Fruit fly (Drosophila melanogaster) whole organism, embryonic: ENCODE measurements around the gene RapGAP1.

Source experiments
- Atf6 ChIP-seq: fragments of 200-800 bp; sonication (Bioruptor generic); IDR thresholded peaks from 2 replicates; pipeline ENCODE4 v1.3.6; 2022; ENCODE audit warnings: missing biosample characterization, missing genetic modification characterization
- Awh ChIP-seq: fragments of 200-800 bp; sonication (Bioruptor generic); IDR thresholded peaks from 2 replicates; pipeline ENCODE4, ENCODE4 v1.3.6; 2022; ENCODE audit warnings: missing biosample characterization, missing genetic modification characterization
- BEAF-32 ChIP-seq: fragments of 200-800 bp; sonication (Bioruptor generic); optimal IDR thresholded peaks from 3 replicates; lab custom pipeline; 2017; ENCODE audit warnings: missing biosample characterization, missing genetic modification characterization, mild to moderate bottlenecking, moderate library complexity, missing genetic modification reagents
- Bgb ChIP-seq: fragments of 200-800 bp; sonication (Bioruptor generic); IDR thresholded peaks from 2 replicates; pipeline ENCODE4 v1.3.6; 2022; ENCODE audit warnings: missing biosample characterization, missing genetic modification characterization; ENCODE audit not compliant: partially characterized antibody
- CG10565 ChIP-seq: fragments of 200-800 bp; sonication (Bioruptor generic); optimal IDR thresholded peaks from 3 replicates; lab custom pipeline; 2016; ENCODE audit warnings: missing biosample characterization, mild to moderate bottlenecking, missing genetic modification characterization
- CG11398 ChIP-seq: fragments of 200-800 bp; sonication (Bioruptor generic); optimal IDR thresholded peaks from 2 replicates; lab custom pipeline; 2016; ENCODE audit warnings: missing biosample characterization, missing genetic modification characterization
- CG1233 ChIP-seq: fragments of 200-800 bp; sonication (Bioruptor generic); optimal IDR thresholded peaks from 4 replicates; lab custom pipeline; 2018; ENCODE audit warnings: missing biosample characterization, mild to moderate bottlenecking, missing genetic modification characterization
- CG17802 ChIP-seq: fragments of 200-800 bp; sonication (Bioruptor generic); optimal IDR thresholded peaks from 2 replicates; lab custom pipeline; 2018; ENCODE audit warnings: missing biosample characterization, mild to moderate bottlenecking, missing genetic modification characterization, moderate library complexity
- CG18011 ChIP-seq: fragments of 200-800 bp; sonication (Bioruptor generic); optimal IDR thresholded peaks from 2 replicates; lab custom pipeline; 2017; ENCODE audit warnings: missing biosample characterization, missing genetic modification characterization, mild to moderate bottlenecking, moderate library complexity, missing genotype
- CG18476 ChIP-seq: fragments of 200-800 bp; sonication (Bioruptor generic); optimal IDR thresholded peaks from 2 replicates; lab custom pipeline; 2016; ENCODE audit warnings: missing biosample characterization, mild to moderate bottlenecking, missing genetic modification characterization
- CG2889 ChIP-seq: fragments of 200-800 bp; sonication (Bioruptor generic); IDR thresholded peaks from 3 replicates; pipeline ENCODE4 v1.3.6; 2022; ENCODE audit warnings: missing biosample characterization, missing genetic modification characterization
- CG3163 ChIP-seq: fragments of 200-800 bp; sonication (Bioruptor generic); optimal IDR thresholded peaks from 3 replicates; lab custom pipeline; 2016; ENCODE audit warnings: missing biosample characterization, missing genetic modification characterization
- CG32767 ChIP-seq: fragments of 200-800 bp; sonication (Bioruptor generic); IDR thresholded peaks from 2 replicates; pipeline ENCODE4 v1.3.6; 2022; ENCODE audit warnings: missing biosample characterization, missing genetic modification characterization
- CG34376 ChIP-seq: fragments of 200-800 bp; sonication (Bioruptor generic); optimal IDR thresholded peaks from 2 replicates; lab custom pipeline; 2018; ENCODE audit warnings: missing biosample characterization, mild to moderate bottlenecking, missing genetic modification characterization
- CG42726 ChIP-seq: fragments of 200-800 bp; sonication (Bioruptor generic); IDR thresholded peaks from 2 replicates; pipeline ENCODE4 v1.3.6; 2022; ENCODE audit warnings: missing biosample characterization, missing genetic modification characterization; ENCODE audit not compliant: partially characterized antibody
- CG4404 ChIP-seq: fragments of 200-800 bp; sonication (Bioruptor generic); IDR thresholded peaks from 2 replicates; pipeline ENCODE4 v1.3.6; 2022; ENCODE audit warnings: missing biosample characterization, missing genetic modification characterization
- CG4730 ChIP-seq: fragments of 200-800 bp; sonication (Bioruptor generic); IDR thresholded peaks from 2 replicates; pipeline ENCODE4 v1.3.6; 2022; ENCODE audit warnings: missing biosample characterization, missing genetic modification characterization
- CG6791 ChIP-seq: fragments of 200-800 bp; sonication (Bioruptor generic); IDR thresholded peaks from 3 replicates; pipeline ENCODE4 v1.3.6; 2022; ENCODE audit warnings: missing biosample characterization, missing genetic modification characterization; ENCODE audit not compliant: partially characterized antibody
- CG6854 ChIP-seq: fragments of 200-800 bp; sonication (Bioruptor generic); optimal IDR thresholded peaks from 3 replicates; lab custom pipeline; 2017; ENCODE audit warnings: missing biosample characterization, mild to moderate bottlenecking, missing genetic modification characterization
- CG7357 ChIP-seq: fragments of 200-800 bp; sonication (Bioruptor generic); IDR thresholded peaks from 3 replicates; pipeline ENCODE4 v1.3.6; 2022; ENCODE audit warnings: missing biosample characterization, missing genetic modification characterization
- CG8359 ChIP-seq: fragments of 200-800 bp; sonication (Bioruptor generic); optimal IDR thresholded peaks from 2 replicates; lab custom pipeline; 2017; ENCODE audit warnings: missing biosample characterization, mild to moderate bottlenecking, missing genetic modification characterization, borderline replicate concordance
- CHES-1-like ChIP-seq: fragments of 200-800 bp; sonication (Bioruptor generic); optimal IDR thresholded peaks from 2 replicates; lab custom pipeline; 2016; ENCODE audit warnings: missing biosample characterization, missing genetic modification characterization
- Dad ChIP-seq: fragments of 200-800 bp; sonication (Bioruptor generic); optimal IDR thresholded peaks from 3 replicates; lab custom pipeline; 2016; ENCODE audit warnings: missing biosample characterization, missing genetic modification characterization
- Deaf1 ChIP-seq: fragments of 200-800 bp; optimal IDR thresholded peaks from 3 replicates; lab custom pipeline; 2019; ENCODE audit warnings: missing biosample characterization, mild to moderate bottlenecking, missing genetic modification characterization, moderate library complexity
- Ets65A ChIP-seq: fragments of 200-800 bp; sonication (Bioruptor generic); peaks from one replicate; lab custom pipeline; 2016; ENCODE audit warnings: missing biosample characterization, missing genetic modification characterization
- Fer2 ChIP-seq: fragments of 200-800 bp; sonication (Bioruptor generic); optimal IDR thresholded peaks from 2 replicates; lab custom pipeline; 2018; ENCODE audit warnings: missing biosample characterization, mild to moderate bottlenecking, missing genetic modification characterization, moderate library complexity
- HmgZ ChIP-seq: fragments of 200-800 bp; sonication (Bioruptor generic); optimal IDR thresholded peaks from 2 replicates; lab custom pipeline; 2018; ENCODE audit warnings: missing biosample characterization, mild to moderate bottlenecking, missing genetic modification characterization
- Hmr ChIP-seq: fragments of 200-800 bp; sonication (Bioruptor generic); optimal IDR thresholded peaks from 3 replicates; lab custom pipeline; 2017; ENCODE audit warnings: mild to moderate bottlenecking, missing biosample characterization, missing genetic modification reagents, missing genetic modification characterization
- Hmx ChIP-seq: fragments of 200-800 bp; sonication (Bioruptor generic); optimal IDR thresholded peaks from 2 replicates; lab custom pipeline; 2016; ENCODE audit warnings: missing biosample characterization, missing genetic modification characterization
- Hr3 ChIP-seq: fragments of 200-800 bp; sonication (Bioruptor generic); optimal IDR thresholded peaks from 3 replicates; lab custom pipeline; 2016; ENCODE audit warnings: missing biosample characterization, missing genetic modification characterization
- Kr ChIP-seq: fragments of 200-800 bp; sonication (Bioruptor generic); optimal IDR thresholded peaks from 2 replicates; lab custom pipeline; 2017; ENCODE audit warnings: missing biosample characterization, mild to moderate bottlenecking, missing genetic modification characterization
- MTF-1 ChIP-seq: fragments of 200-800 bp; sonication (Bioruptor generic); optimal IDR thresholded peaks from 2 replicates; lab custom pipeline; 2018; ENCODE audit warnings: missing biosample characterization, mild to moderate bottlenecking, missing genetic modification characterization, borderline replicate concordance
- Med ChIP-seq: fragments of 200-800 bp; sonication (Bioruptor generic); peaks from one replicate; lab custom pipeline; 2016; ENCODE audit warnings: missing biosample characterization, missing genetic modification characterization, mild to moderate bottlenecking, inconsistent platforms, moderate library complexity
- NK7.1 ChIP-seq: fragments of 200-800 bp; sonication (Bioruptor generic); optimal IDR thresholded peaks from 3 replicates; lab custom pipeline; 2016; ENCODE audit warnings: missing biosample characterization, missing genetic modification characterization
- Rfx ChIP-seq: fragments of 200-800 bp; sonication (Bioruptor generic); IDR thresholded peaks from 2 replicates; pipeline ENCODE4 v1.3.6; 2022; ENCODE audit warnings: missing biosample characterization, missing genetic modification characterization
- Tbp ChIP-seq: fragments of >200 bp; optimal IDR thresholded peaks from 2 replicates; lab custom pipeline; 2018; ENCODE audit warnings: missing biosample characterization, missing genetic modification characterization
- Xrp1 ChIP-seq: fragments of 200-800 bp; sonication (Bioruptor generic); IDR thresholded peaks from 2 replicates; pipeline ENCODE4 v1.3.6; 2022; ENCODE audit warnings: missing biosample characterization, missing genetic modification characterization
- caup ChIP-seq: fragments of 200-800 bp; sonication (Bioruptor generic); optimal IDR thresholded peaks from 3 replicates; lab custom pipeline; 2017; ENCODE audit warnings: missing biosample characterization, mild to moderate bottlenecking, missing genetic modification characterization, moderate library complexity; ENCODE audit not compliant: severe bottlenecking
- corto ChIP-seq: fragments of 200-800 bp; sonication (Bioruptor generic); optimal IDR thresholded peaks from 2 replicates; lab custom pipeline; 2016; ENCODE audit warnings: missing biosample characterization, mild to moderate bottlenecking, missing genetic modification characterization, moderate library complexity
- dati ChIP-seq: fragments of 200-800 bp; sonication (Bioruptor generic); IDR thresholded peaks from 2 replicates; pipeline ENCODE4 v1.3.6; 2022; ENCODE audit warnings: missing biosample characterization, missing genetic modification characterization
- dm ChIP-seq: fragments of 200-800 bp; sonication (Bioruptor generic); optimal IDR thresholded peaks from 3 replicates; lab custom pipeline; 2016; ENCODE audit warnings: missing biosample characterization, missing genetic modification characterization
- eve ChIP-seq, 2 experiments: fragments of >200 bp; optimal IDR thresholded peaks; 2 replicates each; lab custom pipeline; 2017; ENCODE audit warnings: missing biosample characterization in 2 of 2, missing genetic modification characterization in 2 of 2
- gce ChIP-seq: fragments of 200-800 bp; sonication (Bioruptor generic); IDR thresholded peaks from 3 replicates; pipeline ENCODE4 v1.3.6; 2022; ENCODE audit warnings: missing biosample characterization, missing genetic modification characterization
- gfzf ChIP-seq: fragments of 200-800 bp; sonication (Bioruptor generic); optimal IDR thresholded peaks from 2 replicates; lab custom pipeline; 2016; ENCODE audit warnings: missing biosample characterization, mild to moderate bottlenecking, missing genetic modification characterization, moderate library complexity
- klu ChIP-seq: fragments of 200-800 bp; sonication (Bioruptor generic); IDR thresholded peaks from 2 replicates; pipeline ENCODE4 v1.3.6; 2022; ENCODE audit warnings: missing biosample characterization, missing genetic modification characterization
- nerfin-1 ChIP-seq: fragments of 200-800 bp; sonication (Bioruptor generic); optimal IDR thresholded peaks from 3 replicates; lab custom pipeline; 2019; ENCODE audit warnings: missing biosample characterization, mild to moderate bottlenecking, missing genetic modification characterization, moderate library complexity
- schlank ChIP-seq: fragments of 200-800 bp; sonication (Bioruptor generic); optimal IDR thresholded peaks from 2 replicates; lab custom pipeline; 2018; ENCODE audit warnings: missing biosample characterization, mild to moderate bottlenecking, missing genetic modification characterization
- vvl ChIP-seq: fragments of 200-800 bp; sonication (Bioruptor generic); IDR thresholded peaks from 2 replicates; pipeline ENCODE4 v1.3.6; 2022; ENCODE audit warnings: missing biosample characterization, missing genetic modification characterization
- z ChIP-seq: fragments of 200-800 bp; sonication (Bioruptor generic); IDR thresholded peaks from 3 replicates; pipeline ENCODE4 v1.3.6; 2022; ENCODE audit warnings: missing biosample characterization, missing genetic modification characterization
- zen2 ChIP-seq: fragments of 200-800 bp; sonication (Bioruptor generic); IDR thresholded peaks from 3 replicates; pipeline ENCODE4 v1.3.6; 2022; ENCODE audit warnings: missing biosample characterization, missing genetic modification characterization; ENCODE audit not compliant: partially characterized antibody

RapGAP1 gene

dm6 chr2L:7532644-7533324, 46.0 kb downstream of the RapGAP1 start (continued):
- TF ChIP-seq CG10565 (no peak), dm (GFP tag; lab: Kevin White, UChicago) (no peak), Ets65A (peak; percentile 50), Hr3 (GFP tag; lab: Kevin White, UChicago) (peak; percentile 26), CG2889 (no peak), Bgb (GFP tag; lab: Robert Waterston, UW) (no peak), z (GFP tag; lab: Robert Waterston, UW) (peak; percentile 76), NK7.1 (GFP tag; lab: Kevin White, UChicago) (no peak), CG8359 (no peak), CG42726 (GFP tag; lab: Robert Waterston, UW) (no peak), zen2 (no peak), Dad (GFP tag; lab: Kevin White, UChicago) (no peak), BEAF-32 (GFP tag; lab: Kevin White, UChicago) (no peak), Awh (GFP tag; lab: Robert Waterston, UW) (no peak), Tbp (GFP tag; lab: Kevin White, UChicago) (no peak), MTF-1 (GFP tag; lab: Kevin White, UChicago) (no peak), Med (GFP tag; lab: Kevin White, UChicago) (peak; percentile 68), CG11398 (GFP tag; lab: Kevin White, UChicago) (no peak), gfzf (GFP tag; lab: Kevin White, UChicago) (no peak), Rfx (no peak), corto (GFP tag; lab: Kevin White, UChicago) (no peak), CG4404 (GFP tag; lab: Robert Waterston, UW) (peak; percentile 52; the same call in 1 of the 2 replicates), nerfin-1 (peak; percentile 16), CG3163 (no peak), CHES-1-like (GFP tag; lab: Kevin White, UChicago) (peak; percentile 23), Deaf1 (tag; lab: Kevin White, UChicago) (no peak), CG6791 (GFP tag; lab: Robert Waterston, UW) (no peak), CG18011 (GFP tag; lab: Kevin White, UChicago) (no peak), CG1233 (GFP tag; lab: Kevin White, UChicago) (no peak), eve (GFP tag; optimal IDR thresholded peaks at IDR 0.05; lab: Kevin White, UChicago) (peak in 1 of 2 experiments; percentile 28), CG4730 (no peak), Fer2 (no peak), CG17802 (tag; lab: Kevin White, UChicago) (no peak), CG32767 (no peak), CG18476 (GFP tag; lab: Kevin White, UChicago) (peak; percentile 1), Atf6 (no peak), CG7357 (GFP tag; lab: Robert Waterston, UW) (no peak), Kr (GFP tag; lab: Kevin White, UChicago) (no peak), CG34376 (no peak), CG6854 (GFP tag; lab: Kevin White, UChicago) (no peak), Xrp1 (peak; percentile 81), Hmx (GFP tag; lab: Kevin White, UChicago) (no peak), caup (GFP tag; lab: Kevin White, UChicago) (no peak), vvl (GFP tag; lab: Robert Waterston, UW) (no peak), gce (no peak), HmgZ (tag; lab: Kevin White, UChicago) (no peak), dati (no peak), klu (no peak), Hmr (GFP tag; lab: Kevin White, UChicago) (no peak), schlank (no peak)
